Worm (Caenorhabditis elegans): ENCODE data around the gene ptl-1.

ce11 chrIII:750028-750427, 15.0 kb upstream of the ptl-1 start:
- TF ChIP-seq ceh-13 (GFP tag; optimal IDR thresholded peaks at IDR 0.05), result no peak
- no peak for TF ChIP-seq pes-1 (GFP tag; IDR thresholded peaks at IDR 0.05)
- TF ChIP-seq tbx-37 (GFP tag; conservative IDR thresholded peaks at IDR 0.05), result no peak

All from whole organism, early embryonic.